Fruit fly (Drosophila melanogaster) whole organism, embryonic: ENCODE data around the gene Gdh.

Experiments
- CG10979 ChIP-seq: fragments of 200-800 bp; sonication (Bioruptor generic); optimal IDR thresholded peaks from 2 replicates; lab custom pipeline; 2018; ENCODE audit warnings: missing biosample characterization, mild to moderate bottlenecking, missing genetic modification characterization, moderate library complexity
- CG13287 ChIP-seq: fragments of 200-800 bp; sonication (Bioruptor generic); IDR thresholded peaks from 2 replicates; pipeline ENCODE4 v1.3.6; 2022; ENCODE audit warnings: missing biosample characterization, missing genetic modification characterization; ENCODE audit not compliant: partially characterized antibody
- CG14965 ChIP-seq: fragments of 200-800 bp; sonication (Bioruptor generic); optimal IDR thresholded peaks from 2 replicates; lab custom pipeline; 2016; ENCODE audit warnings: missing biosample characterization, missing genetic modification characterization, borderline replicate concordance
- CG1529 ChIP-seq: fragments of 200-800 bp; sonication (Bioruptor generic); optimal IDR thresholded peaks from 3 replicates; lab custom pipeline; 2018; ENCODE audit warnings: missing biosample characterization, missing genetic modification characterization
- CG16779 ChIP-seq: fragments of 200-800 bp; sonication (Bioruptor generic); IDR thresholded peaks from 2 replicates; pipeline ENCODE4 v1.3.6; 2022; ENCODE audit warnings: missing biosample characterization, missing genetic modification characterization
- CG2202 ChIP-seq: fragments of 200-800 bp; sonication (Bioruptor generic); optimal IDR thresholded peaks from 2 replicates; lab custom pipeline; 2018; ENCODE audit warnings: missing biosample characterization, mild to moderate bottlenecking, missing genetic modification characterization
- CG31441 ChIP-seq: fragments of 200-800 bp; sonication (Bioruptor generic); IDR thresholded peaks from 2 replicates; pipeline ENCODE4 v1.3.6; 2022; ENCODE audit warnings: missing biosample characterization, missing genetic modification characterization
- CG34224 ChIP-seq: fragments of 200-800 bp; sonication (Bioruptor generic); IDR thresholded peaks from 3 replicates; pipeline ENCODE4 v1.3.6; 2022; ENCODE audit warnings: missing biosample characterization, missing genetic modification characterization; ENCODE audit not compliant: partially characterized antibody
- CG3726 ChIP-seq: fragments of 200-800 bp; sonication (Bioruptor generic); IDR thresholded peaks from 3 replicates; pipeline ENCODE4, ENCODE4 v1.3.6; 2022; ENCODE audit warnings: missing biosample characterization, missing genetic modification characterization
- CG3847 ChIP-seq: fragments of 200-800 bp; sonication (Bioruptor generic); IDR thresholded peaks from 2 replicates; pipeline ENCODE4 v1.3.6; 2022; ENCODE audit warnings: missing biosample characterization, missing genetic modification characterization
- CG4617 ChIP-seq: fragments of 200-800 bp; sonication (Bioruptor generic); optimal IDR thresholded peaks from 3 replicates; lab custom pipeline; 2016; ENCODE audit warnings: missing biosample characterization, missing genetic modification characterization, borderline replicate concordance
- CG7271 ChIP-seq: fragments of 200-800 bp; sonication (Bioruptor generic); optimal IDR thresholded peaks from 2 replicates; lab custom pipeline; 2018; ENCODE audit warnings: missing biosample characterization, mild to moderate bottlenecking, missing genetic modification characterization, moderate library complexity
- CG7928 ChIP-seq: fragments of 200-800 bp; sonication (Bioruptor generic); optimal IDR thresholded peaks from 2 replicates; lab custom pipeline; 2017; ENCODE audit warnings: missing biosample characterization, mild to moderate bottlenecking, missing genetic modification characterization
- E2f2 ChIP-seq: fragments of 200-800 bp; sonication (Bioruptor generic); IDR thresholded peaks from 2 replicates; pipeline ENCODE4 v1.3.6; 2022; ENCODE audit warnings: missing biosample characterization, missing genetic modification characterization
- HHEX ChIP-seq: fragments of 200-800 bp; sonication (Bioruptor generic); optimal IDR thresholded peaks from 3 replicates; lab custom pipeline; 2017; ENCODE audit warnings: missing biosample characterization, mild to moderate bottlenecking, missing genetic modification characterization, missing genetic modification reagents
- HLH3B ChIP-seq: fragments of 200-800 bp; sonication (Bioruptor generic); IDR thresholded peaks from 2 replicates; pipeline ENCODE4 v1.3.6; 2022; ENCODE audit warnings: missing biosample characterization, missing genetic modification characterization
- Hey ChIP-seq: fragments of 200-800 bp; sonication (Bioruptor generic); optimal IDR thresholded peaks from 3 replicates; lab custom pipeline; 2018; ENCODE audit warnings: missing biosample characterization, mild to moderate bottlenecking, missing genetic modification characterization
- NfI ChIP-seq: fragments of 200-800 bp; sonication (Bioruptor generic); optimal IDR thresholded peaks from 3 replicates; lab custom pipeline; 2018; ENCODE audit warnings: missing biosample characterization, mild to moderate bottlenecking, missing genetic modification characterization, moderate library complexity
- Oaz ChIP-seq: fragments of 200-800 bp; sonication (Bioruptor generic); IDR thresholded peaks from 2 replicates; pipeline ENCODE4 v1.3.6; 2022; ENCODE audit warnings: missing biosample characterization, missing genetic modification characterization
- Poxn ChIP-seq: fragments of 200-800 bp; sonication (Bioruptor generic); IDR thresholded peaks from 2 replicates; pipeline ENCODE4 v1.3.6; 2022; ENCODE audit warnings: missing biosample characterization, missing genetic modification characterization
- Ravus ChIP-seq: fragments of 200-800 bp; sonication (Bioruptor generic); IDR thresholded peaks from 2 replicates; pipeline ENCODE4 v1.3.6; 2022; ENCODE audit warnings: missing biosample characterization, missing genetic modification characterization
- Sry-δ ChIP-seq: fragments of 200-800 bp; sonication (Bioruptor generic); optimal IDR thresholded peaks from 2 replicates; lab custom pipeline; 2016; ENCODE audit warnings: missing biosample characterization, missing genetic modification characterization
- Taf1 ChIP-seq: fragments of 200-800 bp; sonication (Bioruptor generic); IDR thresholded peaks from 2 replicates; pipeline ENCODE4 v1.3.6; 2022; ENCODE audit warnings: missing biosample characterization, missing genetic modification characterization
- Usf ChIP-seq: fragments of 200-800 bp; sonication (Bioruptor generic); optimal IDR thresholded peaks from 2 replicates; lab custom pipeline; 2017; ENCODE audit warnings: missing genotype, missing biosample characterization, missing genetic modification characterization
- Vsx1 ChIP-seq: fragments of 200-800 bp; sonication (Bioruptor generic); optimal IDR thresholded peaks from 2 replicates; lab custom pipeline; 2017; ENCODE audit warnings: missing biosample characterization, mild to moderate bottlenecking, missing genetic modification characterization, missing genetic modification reagents
- ab ChIP-seq: fragments of 200-800 bp; sonication (Bioruptor generic); optimal IDR thresholded peaks from 2 replicates; lab custom pipeline; 2016; ENCODE audit warnings: missing biosample characterization, missing genetic modification characterization
- abd-A ChIP-seq: fragments of 200-800 bp; sonication (Bioruptor generic); optimal IDR thresholded peaks from 3 replicates; lab custom pipeline; 2019; ENCODE audit warnings: missing biosample characterization, mild to moderate bottlenecking, missing genetic modification characterization, moderate library complexity
- ash1 ChIP-seq: fragments of 200-800 bp; sonication (Bioruptor generic); optimal IDR thresholded peaks from 2 replicates; lab custom pipeline; 2018; ENCODE audit warnings: missing biosample characterization, mild to moderate bottlenecking, missing genetic modification characterization
- caup ChIP-seq: fragments of 200-800 bp; sonication (Bioruptor generic); optimal IDR thresholded peaks from 3 replicates; lab custom pipeline; 2017; ENCODE audit warnings: missing biosample characterization, mild to moderate bottlenecking, missing genetic modification characterization, moderate library complexity; ENCODE audit not compliant: severe bottlenecking
- cg ChIP-seq: fragments of 200-800 bp; sonication (Bioruptor generic); optimal IDR thresholded peaks from 3 replicates; lab custom pipeline; 2019; ENCODE audit warnings: missing biosample characterization, mild to moderate bottlenecking, missing genetic modification characterization, moderate library complexity
- chinmo ChIP-seq: fragments of 200-800 bp; sonication (Bioruptor generic); IDR thresholded peaks from 4 replicates; pipeline ENCODE4 v1.3.6; 2022; ENCODE audit warnings: missing biosample characterization, missing genetic modification characterization; ENCODE audit not compliant: partially characterized antibody
- chn ChIP-seq: fragments of 200-800 bp; sonication (Bioruptor generic); optimal IDR thresholded peaks from 2 replicates; lab custom pipeline; 2016; ENCODE audit warnings: missing biosample characterization, missing genetic modification characterization
- exex ChIP-seq: fragments of 200-800 bp; sonication (Bioruptor generic); optimal IDR thresholded peaks from 4 replicates; lab custom pipeline; 2018; ENCODE audit warnings: missing biosample characterization, mild to moderate bottlenecking, missing genetic modification characterization, moderate library complexity
- eyg ChIP-seq: fragments of 200-800 bp; sonication (Bioruptor generic); optimal IDR thresholded peaks from 3 replicates; lab custom pipeline; 2016; ENCODE audit warnings: missing biosample characterization, missing genetic modification characterization
- fd3F ChIP-seq: fragments of 200-800 bp; sonication (Bioruptor generic); optimal IDR thresholded peaks from 2 replicates; lab custom pipeline; 2018; ENCODE audit warnings: missing biosample characterization, mild to moderate bottlenecking, missing genetic modification characterization, moderate library complexity
- ftz-f1 ChIP-seq: fragments of 200-800 bp; sonication (Bioruptor generic); optimal IDR thresholded peaks from 2 replicates; lab custom pipeline; 2016; ENCODE audit warnings: missing biosample characterization, missing genetic modification characterization
- gem ChIP-seq: fragments of 200-800 bp; sonication (Bioruptor generic); optimal IDR thresholded peaks from 2 replicates; lab custom pipeline; 2019; ENCODE audit warnings: missing biosample characterization, mild to moderate bottlenecking, missing genetic modification characterization, moderate library complexity
- gfzf ChIP-seq: fragments of 200-800 bp; sonication (Bioruptor generic); optimal IDR thresholded peaks from 2 replicates; lab custom pipeline; 2016; ENCODE audit warnings: missing biosample characterization, mild to moderate bottlenecking, missing genetic modification characterization, moderate library complexity
- kah ChIP-seq: fragments of 200-800 bp; sonication (Bioruptor generic); optimal IDR thresholded peaks from 2 replicates; lab custom pipeline; 2018; ENCODE audit warnings: missing biosample characterization, mild to moderate bottlenecking, missing genetic modification characterization
- kay ChIP-seq: fragments of 200-800 bp; sonication (Bioruptor generic); optimal IDR thresholded peaks from 2 replicates; lab custom pipeline; 2016; ENCODE audit warnings: missing biosample characterization, missing genetic modification characterization
- mirr ChIP-seq: fragments of 200-800 bp; sonication (Bioruptor generic); optimal IDR thresholded peaks from 3 replicates; lab custom pipeline; 2018; ENCODE audit warnings: missing biosample characterization, mild to moderate bottlenecking, missing genetic modification characterization
- pros ChIP-seq: fragments of 200-800 bp; sonication (Bioruptor generic); optimal IDR thresholded peaks from 3 replicates; lab custom pipeline; 2019; ENCODE audit warnings: missing biosample characterization, mild to moderate bottlenecking, missing genetic modification characterization, moderate library complexity
- ro ChIP-seq: fragments of 200-800 bp; sonication (Bioruptor generic); IDR thresholded peaks from 2 replicates; pipeline ENCODE4 v1.3.6; 2022; ENCODE audit warnings: missing biosample characterization, missing genetic modification characterization
- run ChIP-seq: fragments of 200-800 bp; sonication (Bioruptor generic); optimal IDR thresholded peaks from 3 replicates; lab custom pipeline; 2018; ENCODE audit warnings: missing biosample characterization, mild to moderate bottlenecking, missing genetic modification characterization
- slbo ChIP-seq: fragments of 200-800 bp; sonication (Bioruptor generic); IDR thresholded peaks from 2 replicates; pipeline ENCODE4 v1.3.6; 2022; ENCODE audit warnings: missing biosample characterization, missing genetic modification characterization
- sob ChIP-seq: fragments of 200-800 bp; sonication (Bioruptor generic); IDR thresholded peaks from 2 replicates; pipeline ENCODE4 v1.3.6; 2022; ENCODE audit warnings: missing biosample characterization, missing genetic modification characterization
- tio ChIP-seq: fragments of 200-800 bp; sonication (Bioruptor generic); optimal IDR thresholded peaks from 2 replicates; lab custom pipeline; 2017; ENCODE audit warnings: missing biosample characterization, missing genetic modification characterization, inconsistent platforms
- usp ChIP-seq: fragments of >200 bp; optimal IDR thresholded peaks from 2 replicates; lab custom pipeline; 2017; ENCODE audit warnings: missing biosample characterization, missing genetic modification characterization
- wdn ChIP-seq: fragments of 200-800 bp; sonication (Bioruptor generic); IDR thresholded peaks from 2 replicates; pipeline ENCODE4 v1.3.6; 2022; ENCODE audit warnings: missing biosample characterization, missing genetic modification characterization

Gdh gene

dm6 chr3R:23941643-23942424 is 1.1 kb downstream of the Gdh start (continued):
- no peak for TF ChIP-seq CG34224 (GFP tag; lab: Robert Waterston, UW)
- TF ChIP-seq NfI (GFP tag; lab: Kevin White, UChicago): peak; percentile 46
- no peak for TF ChIP-seq kay (GFP tag; lab: Kevin White, UChicago)
- TF ChIP-seq E2f2 (GFP tag; lab: Robert Waterston, UW): peak; percentile 18; the same call in 1 of the 2 replicates
- TF ChIP-seq usp (GFP tag; lab: Kevin White, UChicago): no peak
- peak; percentile 32; the same call in 1 of the 2 replicates for TF ChIP-seq CG3847
- no peak for TF ChIP-seq Usf (GFP tag; lab: Kevin White, UChicago)
- no peak for TF ChIP-seq ash1 (GFP tag; lab: Kevin White, UChicago)
- TF ChIP-seq cg (GFP tag; lab: Kevin White, UChicago): no peak
- TF ChIP-seq CG16779 (GFP tag; lab: Robert Waterston, UW): no peak
- 0 out of 4 replicates have a peak, but pooled peaks have one; percentile 45 for TF ChIP-seq chinmo (GFP tag; lab: Robert Waterston, UW)
- peak; percentile 35 for TF ChIP-seq HHEX (GFP tag; lab: Kevin White, UChicago)
- no peak for TF ChIP-seq gfzf
- TF ChIP-seq Sry-δ (GFP tag; lab: Kevin White, UChicago): peak; percentile 4
- TF ChIP-seq wdn (GFP tag; lab: Robert Waterston, UW): peak; percentile 71
- no peak for TF ChIP-seq Poxn (GFP tag; lab: Robert Waterston, UW)
- no peak for TF ChIP-seq abd-A (tag; lab: Kevin White, UChicago)
- TF ChIP-seq CG7271 (tag; lab: Kevin White, UChicago): no peak
- TF ChIP-seq CG3726: no peak
- no peak for TF ChIP-seq eyg (GFP tag; lab: Kevin White, UChicago)
- no peak for TF ChIP-seq run (tag; lab: Kevin White, UChicago)
- no peak for TF ChIP-seq caup (GFP tag; lab: Kevin White, UChicago)
- 0 out of 2 replicates have a peak, but pooled peaks have one; percentile 23 for TF ChIP-seq CG31441 (GFP tag; lab: Robert Waterston, UW)
- 0 out of 2 replicates have a peak, but pooled peaks have one; percentile 43 for TF ChIP-seq Oaz (GFP tag; lab: Robert Waterston, UW)
- no peak for TF ChIP-seq CG2202 (tag; lab: Kevin White, UChicago)
- no peak for TF ChIP-seq Ravus (GFP tag; lab: Robert Waterston, UW)
- TF ChIP-seq Hey (tag; lab: Kevin White, UChicago): no peak
- TF ChIP-seq Taf1 (GFP tag; lab: Robert Waterston, UW): no peak
- no peak for TF ChIP-seq CG10979 (tag; lab: Kevin White, UChicago)
- no peak for TF ChIP-seq CG4617 (GFP tag; lab: Kevin White, UChicago)
- TF ChIP-seq HLH3B: peak; percentile 62
- peak; percentile 7 for TF ChIP-seq exex
- TF ChIP-seq ro (GFP tag; lab: Robert Waterston, UW): no peak; the same call in 1 of the 2 replicates
- no peak for TF ChIP-seq fd3F (GFP tag; lab: Kevin White, UChicago)
- TF ChIP-seq ftz-f1: no peak
- peak; percentile 63 for TF ChIP-seq gem (tag; lab: Kevin White, UChicago)
- TF ChIP-seq chn (GFP tag; lab: Kevin White, UChicago): no peak
- TF ChIP-seq CG13287: 0 out of 2 replicates have a peak, but pooled peaks have one; percentile 7
- no peak for TF ChIP-seq pros (GFP tag; lab: Kevin White, UChicago)
- no peak for TF ChIP-seq Vsx1 (GFP tag; lab: Kevin White, UChicago)
- no peak for TF ChIP-seq kah (GFP tag; lab: Kevin White, UChicago)
- TF ChIP-seq CG7928: no peak
- no peak for TF ChIP-seq tio (GFP tag; lab: Kevin White, UChicago)
- no peak for TF ChIP-seq ab
- no peak for TF ChIP-seq mirr (GFP tag; lab: Kevin White, UChicago)
- peak; percentile 54; the same call in 1 of the 2 replicates for TF ChIP-seq sob (GFP tag; lab: Robert Waterston, UW)
- no peak for TF ChIP-seq CG1529 (GFP tag; lab: Kevin White, UChicago)
- no peak for TF ChIP-seq CG14965 (GFP tag; lab: Kevin White, UChicago)
- peak; percentile 59 for TF ChIP-seq slbo (GFP tag; lab: Robert Waterston, UW)
